Worm (Caenorhabditis elegans) whole organism, early embryonic: ENCODE results near the gene Y116A8C.29.

Source experiments
- B0310.2 ChIP-seq: sonication (generic microtip); optimal IDR thresholded peaks from 2 replicates; lab custom pipeline; 2016; ENCODE audit warnings: mild to moderate bottlenecking, missing genetic modification characterization, missing compliant biosample characterization
- F13C5.2 ChIP-seq: sonication (generic microtip); optimal IDR thresholded peaks from 2 replicates; lab custom pipeline; 2017; ENCODE audit warnings: mild to moderate bottlenecking, missing genetic modification characterization, inconsistent platforms, missing compliant biosample characterization
- ets-7 ChIP-seq: sonication (generic microtip); optimal IDR thresholded peaks from 2 replicates; lab custom pipeline; 2016; ENCODE audit warnings: missing genotype, missing genetic modification characterization, missing compliant biosample characterization
- flt-1 ChIP-seq: fragments of 200-800 bp; sonication (Bioruptor generic); IDR thresholded peaks from 2 replicates; pipeline ENCODE4 v1.3.6; 2022; ENCODE audit warnings: missing genetic modification characterization, missing compliant biosample characterization
- hnd-1 ChIP-seq: sonication (generic microtip); optimal IDR thresholded peaks from 2 replicates; lab custom pipeline; 2016; ENCODE audit warnings: missing genetic modification characterization, missing compliant biosample characterization
- pes-1 ChIP-seq: fragments of 200-800 bp; sonication (Bioruptor generic); IDR thresholded peaks from 2 replicates; pipeline ENCODE4 v1.3.6; 2022; ENCODE audit warnings: missing genetic modification reagents, missing genetic modification characterization, missing compliant biosample characterization
- sea-1 ChIP-seq: fragments of 200-800 bp; sonication (Bioruptor generic); conservative IDR thresholded peaks from 2 replicates; pipeline ENCODE4 v1.3.6; 2022; ENCODE audit warnings: missing genetic modification characterization, missing compliant biosample characterization
- tbx-11 ChIP-seq: fragments of 200-800 bp; sonication (Bioruptor generic); IDR thresholded peaks from 2 replicates; pipeline ENCODE4 v1.3.6; 2022; ENCODE audit warnings: missing genetic modification characterization, missing compliant biosample characterization
- tbx-37 ChIP-seq: fragments of 200-800 bp; sonication (Bioruptor generic); conservative IDR thresholded peaks from 2 replicates; pipeline ENCODE4 v1.3.6; 2022; ENCODE audit warnings: missing genetic modification reagents, missing genetic modification characterization, missing compliant biosample characterization

Gene Y116A8C.29

ce11 chrIV:17126512-17126911 is 32.7 kb downstream of the Y116A8C.29 start:
- TF ChIP-seq sea-1 (GFP tag; lab: Robert Waterston, UW) (no peak), ets-7 (tag; lab: Kevin White, UChicago) (no peak), tbx-37 (no peak; the same call in 1 of the 2 replicates), flt-1 (no peak), tbx-11 (GFP tag; lab: Robert Waterston, UW) (no peak), F13C5.2 (tag; lab: Kevin White, UChicago) (no peak), hnd-1 (tag; lab: Kevin White, UChicago) (no peak), pes-1 (no peak), B0310.2 (tag; lab: Kevin White, UChicago) (no peak)

DNA sequence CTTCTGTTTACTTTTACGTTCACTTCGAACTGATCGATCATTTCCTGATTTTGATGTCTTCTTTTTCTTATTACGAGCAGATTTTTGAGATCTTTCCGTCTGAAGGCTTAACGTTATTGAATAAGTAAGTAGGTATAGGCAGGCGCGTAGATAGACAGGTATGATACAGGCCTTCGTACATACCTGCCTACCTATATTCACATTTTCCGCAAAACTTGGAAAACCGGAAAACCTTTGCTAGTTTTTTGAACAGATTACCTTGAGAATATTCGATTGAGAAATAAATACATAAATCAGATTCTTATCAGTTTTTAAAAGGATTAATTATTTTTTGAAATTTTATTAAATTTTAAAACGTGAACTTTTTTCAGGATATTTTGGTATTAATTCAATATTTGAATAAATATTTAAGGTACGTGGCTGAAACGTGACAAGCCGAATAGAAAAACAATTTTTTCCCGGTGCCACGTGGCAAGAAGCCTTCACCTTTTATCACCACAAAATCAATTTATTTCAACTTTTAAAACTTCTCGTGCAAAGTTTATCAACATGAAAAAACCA is 37.3 kb downstream of the Y116A8C.29 start, which contains the start of the genes Y116A8C.37 and Y116A8C.38:
Gene Y116A8C.37 (minus strand): TSS at position 101 of the 561 bp plus-strand sequence.
Gene Y116A8C.38 (plus strand): TSS at position 511 of the 561 bp plus-strand sequence.
- no peak for TF ChIP-seq pes-1
